Worm (Caenorhabditis elegans) whole organism, L3 larva: Measurements from ENCODE around the gene C12D8.9.

Experiments
- aly-2 ChIP-seq: fragments of 150-350 bp; optimal IDR thresholded peaks from 2 replicates; lab custom pipeline; 2014; ENCODE audit warnings: missing biosample characterization, missing genetic modification characterization
- ceh-28 ChIP-seq: fragments of 150-350 bp; optimal IDR thresholded peaks from 2 replicates; lab custom pipeline; 2014; ENCODE audit warnings: missing biosample characterization, missing genetic modification reagents, missing genetic modification characterization
- elt-1 ChIP-seq: fragments of 150-350 bp; optimal IDR thresholded peaks from 2 replicates; lab custom pipeline; 2014; ENCODE audit warnings: missing biosample characterization, missing genetic modification characterization
- fos-1 ChIP-seq: fragments of 150-350 bp; optimal IDR thresholded peaks from 2 replicates; lab custom pipeline; 2014; ENCODE audit warnings: missing biosample characterization, missing genetic modification characterization
- lin-15B ChIP-seq: fragments of 150-350 bp; optimal IDR thresholded peaks from 2 replicates; lab custom pipeline; 2014; ENCODE audit warnings: missing biosample characterization, missing genetic modification characterization
- nhr-23 ChIP-seq: fragments of 150-350 bp; optimal IDR thresholded peaks from 2 replicates; lab custom pipeline; 2014; ENCODE audit warnings: missing biosample characterization, missing genetic modification reagents, missing genetic modification characterization
- nhr-237 ChIP-seq: fragments of 150-350 bp; optimal IDR thresholded peaks from 2 replicates; lab custom pipeline; 2014; ENCODE audit warnings: missing biosample characterization, missing genetic modification characterization
- nhr-25 ChIP-seq: sonication (generic microtip); optimal IDR thresholded peaks from 2 replicates; lab custom pipeline; 2017; ENCODE audit warnings: missing biosample characterization, missing genetic modification characterization
- nhr-28 ChIP-seq: fragments of 150-350 bp; optimal IDR thresholded peaks from 2 replicates; lab custom pipeline; 2014; ENCODE audit warnings: missing biosample characterization, missing genetic modification characterization
- nhr-76 ChIP-seq: fragments of 150-350 bp; sonication (generic microtip); optimal IDR thresholded peaks from 5 replicates; lab custom pipeline; 2014; ENCODE audit warnings: missing biosample characterization, missing genetic modification characterization
- pha-4 ChIP-seq: fragments of 150-350 bp; optimal IDR thresholded peaks from 2 replicates; lab custom pipeline; 2014; ENCODE audit warnings: missing biosample characterization, missing genetic modification reagents, missing genetic modification characterization
- tbx-2 ChIP-seq: sonication (generic microtip); optimal IDR thresholded peaks from 2 replicates; lab custom pipeline; 2016; ENCODE audit warnings: mild to moderate bottlenecking, missing genetic modification characterization, missing compliant biosample characterization
- unc-39 ChIP-seq: sonication (generic microtip); optimal IDR thresholded peaks from 4 replicates; lab custom pipeline; 2017; ENCODE audit warnings: missing biosample characterization, missing genetic modification characterization
- ztf-4 ChIP-seq: fragments of 150-350 bp; optimal IDR thresholded peaks from 2 replicates; lab custom pipeline; 2014; ENCODE audit warnings: missing biosample characterization, missing genetic modification characterization

- TF ChIP-seq nhr-237 (tag; lab: Kevin White, UChicago) (no peak), pha-4 (tag; lab: Kevin White, UChicago) (no peak), aly-2 (no peak), unc-39 (tag; lab: Kevin White, UChicago) (no peak), ztf-4 (tag; lab: Kevin White, UChicago) (no peak), elt-1 (tag; lab: Kevin White, UChicago) (no peak), tbx-2 (no peak), nhr-76 (tag; lab: Kevin White, UChicago) (no peak), ceh-28 (tag; lab: Kevin White, UChicago) (no peak), lin-15B (no peak), nhr-28 (tag; lab: Kevin White, UChicago) (no peak), nhr-25 (tag; lab: Kevin White, UChicago) (no peak), nhr-23 (tag; lab: Kevin White, UChicago) (no peak), fos-1 (tag; lab: Kevin White, UChicago) (no peak)
These were observed 17.5 kb upstream of the C12D8.9 start, which contains the start of gene sri-18 for ce11 chrV:10260460-10260859.
